Fruit fly (Drosophila melanogaster) whole organism, embryonic: Measurements from ENCODE around the gene gfzf.

Experiments
- Ada2b ChIP-seq: fragments of 200-800 bp; sonication (Bioruptor generic); IDR thresholded peaks from 2 replicates; pipeline ENCODE4 v1.3.6; 2022; ENCODE audit warnings: missing biosample characterization, missing genetic modification characterization
- Aef1 ChIP-seq: fragments of 200-800 bp; sonication (Bioruptor generic); IDR thresholded peaks from 3 replicates; pipeline ENCODE4 v1.3.6; 2022; ENCODE audit warnings: missing biosample characterization, missing genetic modification characterization
- Atf3 ChIP-seq: fragments of 200-800 bp; sonication (Bioruptor generic); optimal IDR thresholded peaks from 3 replicates; lab custom pipeline; 2016; ENCODE audit warnings: missing biosample characterization, missing genetic modification characterization
- CG10321 ChIP-seq: fragments of 200-800 bp; sonication (Bioruptor generic); IDR thresholded peaks from 2 replicates; pipeline ENCODE4 v1.3.6; 2022; ENCODE audit warnings: missing biosample characterization, missing genetic modification characterization
- CG10462 ChIP-seq: fragments of 200-800 bp; sonication (Bioruptor generic); optimal IDR thresholded peaks from 2 replicates; lab custom pipeline; 2016; ENCODE audit warnings: missing biosample characterization, missing genetic modification characterization
- CG10565 ChIP-seq: fragments of 200-800 bp; sonication (Bioruptor generic); optimal IDR thresholded peaks from 3 replicates; lab custom pipeline; 2016; ENCODE audit warnings: missing biosample characterization, mild to moderate bottlenecking, missing genetic modification characterization
- CG11093 ChIP-seq: fragments of 200-800 bp; sonication (Bioruptor generic); IDR thresholded peaks from 3 replicates; pipeline ENCODE4 v1.3.6; 2022; ENCODE audit warnings: missing biosample characterization, missing genetic modification characterization
- CG11504 ChIP-seq: fragments of 200-800 bp; sonication (Bioruptor generic); optimal IDR thresholded peaks from 3 replicates; lab custom pipeline; 2019; ENCODE audit warnings: missing biosample characterization, mild to moderate bottlenecking, missing genetic modification characterization, moderate library complexity
- CG13287 ChIP-seq: fragments of 200-800 bp; sonication (Bioruptor generic); IDR thresholded peaks from 2 replicates; pipeline ENCODE4 v1.3.6; 2022; ENCODE audit warnings: missing biosample characterization, missing genetic modification characterization; ENCODE audit not compliant: partially characterized antibody
- CG13624 ChIP-seq: fragments of 200-800 bp; sonication (Bioruptor generic); optimal IDR thresholded peaks from 2 replicates; lab custom pipeline; 2016; ENCODE audit warnings: missing biosample characterization, missing genetic modification characterization
- CG1602 ChIP-seq: fragments of 200-800 bp; sonication (Bioruptor generic); optimal IDR thresholded peaks from 3 replicates; lab custom pipeline; 2016; ENCODE audit warnings: missing biosample characterization, missing genetic modification characterization
- CG17361 ChIP-seq: fragments of 200-800 bp; sonication (Bioruptor generic); IDR thresholded peaks from 3 replicates; pipeline ENCODE4 v1.3.6; 2022; ENCODE audit warnings: missing biosample characterization, missing genetic modification characterization
- CG17385 ChIP-seq: fragments of 200-800 bp; sonication (Bioruptor generic); optimal IDR thresholded peaks from 3 replicates; lab custom pipeline; 2018; ENCODE audit warnings: missing biosample characterization, mild to moderate bottlenecking, missing genetic modification characterization
- CG18262 ChIP-seq: fragments of 200-800 bp; optimal IDR thresholded peaks from 3 replicates; lab custom pipeline; 2019; ENCODE audit warnings: missing biosample characterization, mild to moderate bottlenecking, missing genetic modification characterization, moderate library complexity
- CG18764 ChIP-seq: fragments of 200-800 bp; sonication (Bioruptor generic); optimal IDR thresholded peaks from 3 replicates; lab custom pipeline; 2016; ENCODE audit warnings: missing biosample characterization, missing genetic modification characterization
- CG3281 ChIP-seq: fragments of 200-800 bp; sonication (Bioruptor generic); optimal IDR thresholded peaks from 3 replicates; lab custom pipeline; 2017; ENCODE audit warnings: missing biosample characterization, mild to moderate bottlenecking, missing genetic modification characterization
- CG33213 ChIP-seq: fragments of 200-800 bp; sonication (Bioruptor generic); optimal IDR thresholded peaks from 3 replicates; lab custom pipeline; 2016; ENCODE audit warnings: missing biosample characterization, missing genetic modification characterization
- CG33557 ChIP-seq: fragments of 200-800 bp; sonication (Bioruptor generic); optimal IDR thresholded peaks from 2 replicates; lab custom pipeline; 2019; ENCODE audit warnings: missing biosample characterization, mild to moderate bottlenecking, missing genetic modification characterization, moderate library complexity
- CG34376 ChIP-seq: fragments of 200-800 bp; sonication (Bioruptor generic); optimal IDR thresholded peaks from 2 replicates; lab custom pipeline; 2018; ENCODE audit warnings: missing biosample characterization, mild to moderate bottlenecking, missing genetic modification characterization
- CG3995 ChIP-seq: fragments of 200-800 bp; sonication (Bioruptor generic); optimal IDR thresholded peaks from 3 replicates; lab custom pipeline; 2016; ENCODE audit warnings: missing biosample characterization, missing genetic modification characterization
- CG6654 ChIP-seq: fragments of 200-800 bp; sonication (Bioruptor generic); optimal IDR thresholded peaks from 2 replicates; lab custom pipeline; 2017; ENCODE audit warnings: missing biosample characterization, mild to moderate bottlenecking, missing genetic modification characterization
- CG7271 ChIP-seq: fragments of 200-800 bp; sonication (Bioruptor generic); optimal IDR thresholded peaks from 2 replicates; lab custom pipeline; 2018; ENCODE audit warnings: missing biosample characterization, mild to moderate bottlenecking, missing genetic modification characterization, moderate library complexity
- CG7839 ChIP-seq: fragments of 200-800 bp; sonication (Bioruptor generic); optimal IDR thresholded peaks from 3 replicates; lab custom pipeline; 2018; ENCODE audit warnings: missing biosample characterization, mild to moderate bottlenecking, missing genetic modification characterization, moderate library complexity
- CG8388 ChIP-seq: fragments of 200-800 bp; sonication (Bioruptor generic); optimal IDR thresholded peaks from 2 replicates; lab custom pipeline; 2019; ENCODE audit warnings: missing biosample characterization, mild to moderate bottlenecking, missing genetic modification characterization, moderate library complexity
- CG9817 ChIP-seq: fragments of 200-800 bp; sonication (Bioruptor generic); optimal IDR thresholded peaks from 2 replicates; lab custom pipeline; 2018; ENCODE audit warnings: missing biosample characterization, mild to moderate bottlenecking, missing genetic modification characterization, moderate library complexity
- CG9876 ChIP-seq: fragments of 200-800 bp; sonication (Bioruptor generic); optimal IDR thresholded peaks from 2 replicates; lab custom pipeline; 2016; ENCODE audit warnings: missing biosample characterization, missing genetic modification characterization
- Dad ChIP-seq: fragments of 200-800 bp; sonication (Bioruptor generic); optimal IDR thresholded peaks from 3 replicates; lab custom pipeline; 2016; ENCODE audit warnings: missing biosample characterization, missing genetic modification characterization
- HHEX ChIP-seq: fragments of 200-800 bp; sonication (Bioruptor generic); optimal IDR thresholded peaks from 3 replicates; lab custom pipeline; 2017; ENCODE audit warnings: missing biosample characterization, mild to moderate bottlenecking, missing genetic modification characterization, missing genetic modification reagents
- MESR4 ChIP-seq: fragments of 200-800 bp; sonication (Bioruptor generic); optimal IDR thresholded peaks from 2 replicates; lab custom pipeline; 2018; ENCODE audit warnings: missing biosample characterization, mild to moderate bottlenecking, missing genetic modification characterization, moderate library complexity
- MTF-1 ChIP-seq: fragments of 200-800 bp; sonication (Bioruptor generic); optimal IDR thresholded peaks from 2 replicates; lab custom pipeline; 2018; ENCODE audit warnings: missing biosample characterization, mild to moderate bottlenecking, missing genetic modification characterization, borderline replicate concordance
- Med ChIP-seq: fragments of 200-800 bp; sonication (Bioruptor generic); peaks from one replicate; lab custom pipeline; 2016; ENCODE audit warnings: missing biosample characterization, missing genetic modification characterization, mild to moderate bottlenecking, inconsistent platforms, moderate library complexity
- Myb ChIP-seq: fragments of 200-800 bp; sonication (Bioruptor generic); optimal IDR thresholded peaks from 2 replicates; lab custom pipeline; 2016; ENCODE audit warnings: missing biosample characterization, missing genetic modification characterization
- PHDP ChIP-seq: fragments of 200-800 bp; sonication (Bioruptor generic); optimal IDR thresholded peaks from 3 replicates; lab custom pipeline; 2018; ENCODE audit warnings: missing biosample characterization, mild to moderate bottlenecking, missing genetic modification characterization, moderate library complexity
- Xbp1 ChIP-seq: fragments of 200-800 bp; sonication (Bioruptor generic); optimal IDR thresholded peaks from 3 replicates; lab custom pipeline; 2016; ENCODE audit warnings: missing biosample characterization, mild to moderate bottlenecking, missing genetic modification characterization
- Xrp1 ChIP-seq: fragments of 200-800 bp; sonication (Bioruptor generic); IDR thresholded peaks from 2 replicates; pipeline ENCODE4 v1.3.6; 2022; ENCODE audit warnings: missing biosample characterization, missing genetic modification characterization
- YL-1 ChIP-seq: fragments of 200-800 bp; sonication (Bioruptor generic); optimal IDR thresholded peaks from 3 replicates; lab custom pipeline; 2017; ENCODE audit warnings: missing biosample characterization, mild to moderate bottlenecking, missing genetic modification characterization
- al ChIP-seq: fragments of 200-800 bp; sonication (Bioruptor generic); IDR thresholded peaks from 2 replicates; pipeline ENCODE4 v1.3.6; 2022; ENCODE audit warnings: missing biosample characterization, missing genetic modification characterization
- ase ChIP-seq: fragments of 200-800 bp; sonication (Bioruptor generic); IDR thresholded peaks from 3 replicates; pipeline ENCODE4 v1.3.6; 2022; ENCODE audit warnings: missing biosample characterization, missing genetic modification characterization
- ato ChIP-seq: fragments of 200-800 bp; sonication (Bioruptor generic); IDR thresholded peaks from 2 replicates; pipeline ENCODE4 v1.3.6; 2022; ENCODE audit warnings: missing biosample characterization, missing genetic modification characterization; ENCODE audit not compliant: partially characterized antibody
- da ChIP-seq: fragments of 200-800 bp; sonication (Bioruptor generic); optimal IDR thresholded peaks from 2 replicates; lab custom pipeline; 2016; ENCODE audit warnings: missing biosample characterization, missing genetic modification characterization
- lola ChIP-seq, 3 experiments: fragments of >200 bp in 2 of 3; fragments of 200-800 bp in 1 of 3; sonication (Bioruptor generic) in 1 of 3; optimal IDR thresholded peaks; 2 replicates each; lab custom pipeline; 2017 to 2019; ENCODE audit warnings: missing biosample characterization in 3 of 3, missing genetic modification characterization in 3 of 3, mild to moderate bottlenecking in 1 of 3, moderate library complexity in 1 of 3
- luna ChIP-seq: fragments of 200-800 bp; sonication (Bioruptor generic); optimal IDR thresholded peaks from 2 replicates; lab custom pipeline; 2016; ENCODE audit warnings: missing biosample characterization, missing genetic modification characterization
- otp ChIP-seq: fragments of 200-800 bp; sonication (Bioruptor generic); IDR thresholded peaks from 3 replicates; pipeline ENCODE4, ENCODE4 v1.3.6; 2022; ENCODE audit warnings: missing biosample characterization, missing genetic modification characterization
- prd ChIP-seq, 3 experiments: fragments of >200 bp in 2 of 3; fragments of 200-800 bp in 1 of 3; sonication (Bioruptor generic) in 1 of 3; optimal IDR thresholded peaks in 2 of 3; IDR thresholded peaks in 1 of 3; 2 replicates in 2 of 3; 3 replicates in 1 of 3; pipeline versions ENCODE4 v1.3.6 to Lab custom; 2017 to 2022; ENCODE audit warnings: missing biosample characterization in 1 of 3, missing genetic modification characterization in 1 of 3
- ranshi ChIP-seq: fragments of 200-800 bp; sonication (Bioruptor generic); IDR thresholded peaks from 2 replicates; pipeline ENCODE4 v1.3.6; 2022; ENCODE audit warnings: missing biosample characterization, missing genetic modification characterization
- rib ChIP-seq: fragments of 200-800 bp; sonication (Bioruptor generic); IDR thresholded peaks from 2 replicates; pipeline ENCODE4 v1.3.6; 2022; ENCODE audit warnings: missing biosample characterization, missing genetic modification characterization
- slbo ChIP-seq: fragments of 200-800 bp; sonication (Bioruptor generic); IDR thresholded peaks from 2 replicates; pipeline ENCODE4 v1.3.6; 2022; ENCODE audit warnings: missing biosample characterization, missing genetic modification characterization
- sr ChIP-seq: fragments of 200-800 bp; sonication (Bioruptor generic); IDR thresholded peaks from 3 replicates; pipeline ENCODE4 v1.3.6; 2022; ENCODE audit warnings: missing biosample characterization, missing genetic modification characterization

gfzf gene

DNA sequence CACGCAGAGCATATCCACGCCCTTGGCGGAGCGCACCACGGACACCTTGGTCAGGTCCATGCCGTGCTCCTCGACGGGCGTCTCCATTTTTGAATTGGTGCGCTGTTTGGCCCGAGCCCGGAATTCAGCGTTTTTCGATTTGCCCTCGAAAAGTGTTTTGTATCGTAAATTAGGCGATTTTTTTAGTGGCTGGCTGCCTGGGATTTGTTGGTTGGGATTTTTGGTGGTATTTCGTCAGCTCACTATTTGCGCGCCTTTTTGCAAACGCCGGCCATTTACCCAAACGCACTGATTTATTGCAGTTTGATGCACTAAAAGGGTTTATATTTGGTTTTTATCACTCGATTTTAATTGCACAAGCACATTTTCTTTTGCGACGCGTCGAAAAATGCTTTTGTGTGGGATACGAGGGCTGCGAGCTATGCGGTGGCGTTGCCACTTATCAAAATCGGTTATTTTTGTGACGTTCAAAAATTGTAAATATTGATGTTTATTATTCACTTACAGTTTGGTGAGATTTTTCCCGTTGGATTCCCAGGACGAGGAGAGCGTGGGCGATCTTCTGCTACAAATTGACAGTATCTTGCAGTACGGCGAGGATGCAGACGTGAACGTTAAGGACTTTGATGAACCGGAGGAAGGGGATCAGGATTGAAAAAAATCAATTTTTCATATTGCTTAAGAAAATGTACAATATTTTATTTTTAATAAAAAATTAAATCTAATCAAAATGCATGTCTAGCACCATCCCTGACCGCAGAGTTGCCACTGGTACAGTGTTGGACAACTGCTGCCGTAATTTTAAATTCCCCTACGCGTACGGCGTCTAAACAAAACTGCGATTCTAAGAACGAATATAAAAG lies at the start of gene gfzf, which contains the start of gene Sas-4 (continued):
- TF ChIP-seq al (GFP tag; lab: Robert Waterston, UW) (peak; percentile 52; the same call in 1 of the 2 replicates), luna (GFP tag; lab: Kevin White, UChicago) (peak; percentile 36), CG3281 (GFP tag; lab: Kevin White, UChicago) (peak; percentile 75), slbo (GFP tag; lab: Robert Waterston, UW) (peak; percentile 84), CG18764 (peak; percentile 43), CG17385 (peak; percentile 46), CG9817 (tag; lab: Kevin White, UChicago) (peak; percentile 60), Myb (GFP tag; lab: Kevin White, UChicago) (peak; percentile 38), CG10565 (no peak), MESR4 (GFP tag; lab: Kevin White, UChicago) (peak; percentile 34), Ada2b (GFP tag; lab: Robert Waterston, UW) (peak; percentile 38; the same call in 1 of the 2 replicates), CG3995 (GFP tag; lab: Kevin White, UChicago) (peak; percentile 39), CG1602 (GFP tag; lab: Kevin White, UChicago) (peak; percentile 57), Med (peak; percentile 82), CG13624 (peak; percentile 3), PHDP (tag; lab: Kevin White, UChicago) (peak; percentile 5), HHEX (GFP tag; lab: Kevin White, UChicago) (peak; percentile 58), rib (GFP tag; lab: Robert Waterston, UW) (no peak), CG11504 (no peak), otp (0 out of 3 replicates have a peak, but pooled peaks have one; percentile 16), CG10321 (GFP tag; lab: Robert Waterston, UW) (no peak), prd (optimal IDR thresholded peaks at IDR 0.05; lab: Kevin White, UChicago) (no peak), prd (GFP tag; IDR thresholded peaks at IDR 0.05; lab: Robert Waterston, UW) (peak; percentile 71; the same call in 2 of the 3 replicates), ato (GFP tag; lab: Robert Waterston, UW) (no peak), CG11093 (GFP tag; lab: Robert Waterston, UW) (peak; percentile 80; the same call in 2 of the 3 replicates), CG33557 (peak; percentile 38), CG13287 (no peak; the same call in 1 of the 2 replicates), ase (GFP tag; lab: Robert Waterston, UW) (no peak), Xbp1 (peak; percentile 81), Xrp1 (GFP tag; lab: Robert Waterston, UW) (peak; percentile 53; the same call in 1 of the 2 replicates), CG7271 (tag; lab: Kevin White, UChicago) (no peak), da (no peak), CG17361 (GFP tag; lab: Robert Waterston, UW) (peak; percentile 82), ranshi (GFP tag; lab: Robert Waterston, UW) (no peak; the same call in 1 of the 2 replicates), sr (GFP tag; lab: Robert Waterston, UW) (no peak), CG34376 (no peak), CG9876 (peak; percentile 20), CG7839 (tag; lab: Kevin White, UChicago) (peak; percentile 54), CG8388 (GFP tag; lab: Kevin White, UChicago) (peak; percentile 23), Dad (GFP tag; lab: Kevin White, UChicago) (no peak), YL-1 (GFP tag; lab: Kevin White, UChicago) (peak; percentile 65), Aef1 (GFP tag; lab: Robert Waterston, UW) (peak; percentile 73), CG10462 (GFP tag; lab: Kevin White, UChicago) (peak; percentile 7), Atf3 (GFP tag; lab: Kevin White, UChicago) (peak; percentile 43), CG33213 (GFP tag; lab: Kevin White, UChicago) (peak; percentile 42), MTF-1 (GFP tag; lab: Kevin White, UChicago) (no peak), lola (GFP tag; optimal IDR thresholded peaks at IDR 0.05; lab: Kevin White, UChicago) (peak in 1 of 3 experiments; percentile 49), CG6654 (GFP tag; lab: Kevin White, UChicago) (peak; percentile 47), CG18262 (tag; lab: Kevin White, UChicago) (peak; percentile 62)
